Worm (Caenorhabditis elegans): ENCODE measurements around the gene Y49F6C.2.

- TF ChIP-seq mdl-1 (tag; optimal IDR thresholded peaks at IDR 0.05) (no peak), nhr-237 (tag; optimal IDR thresholded peaks at IDR 0.05) (no peak), attf-4 (tag; optimal IDR thresholded peaks at IDR 0.05) (no peak), nhr-11 (tag; optimal IDR thresholded peaks at IDR 0.05) (no peak), ama-1 (optimal IDR thresholded peaks at IDR 0.05) (no peak), nhr-77 (tag; optimal IDR thresholded peaks at IDR 0.05) (no peak), pqm-1 (tag; optimal IDR thresholded peaks at IDR 0.05) (no peak), skn-1 (tag; optimal IDR thresholded peaks at IDR 0.05) (no peak)
Measured at ce11 chrII:3344917-3345316, 33.5 kb upstream of the Y49F6C.2 start, which contains the start of gene bath-28.

All from whole organism, L4 larva.